In the genomic region with DNA sequence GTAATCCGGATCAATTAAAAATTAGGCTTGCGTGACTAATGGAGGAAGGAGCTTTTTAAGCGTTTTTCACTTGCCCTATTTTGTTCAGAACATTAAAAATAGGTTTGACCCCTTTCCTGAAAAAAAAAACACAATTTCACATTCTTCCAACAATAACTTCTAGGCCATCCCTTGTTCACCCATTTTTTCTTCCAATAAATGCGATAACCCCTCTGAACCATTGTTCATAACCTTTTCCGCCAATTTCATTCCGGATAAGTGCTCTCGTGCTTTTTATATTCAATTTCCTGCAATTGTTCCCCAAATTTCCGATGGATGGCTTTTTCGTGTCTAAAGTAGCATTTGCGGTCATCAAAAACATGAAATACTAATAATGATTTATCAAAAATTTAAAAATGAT, we compare ENCODE assay signal across 3 worm cellular contexts.
TF ChIP-seq lines count a peak whose summit lies in the region.

No protein-coding gene starts in this region.

TF ChIP-seq in whole organism, L1 larva, 84 proteins besides CTCF, POLR2A, EP300 and RAD21 (continued from another document):
- TF ChIP-seq lin-13 (GFP tag; optimal IDR thresholded peaks at IDR 0.05; lab: Kevin White, UChicago) (no peak), isw-1 (GFP tag; IDR thresholded peaks at IDR 0.05; lab: Robert Waterston, UW) (no peak), nhr-77 (tag; optimal IDR thresholded peaks at IDR 0.05; lab: Kevin White, UChicago) (no peak), hpl-2 (GFP tag; optimal IDR thresholded peaks at IDR 0.05; lab: Kevin White, UChicago) (no peak), nhr-19 (GFP tag; conservative IDR thresholded peaks at IDR 0.05; lab: Robert Waterston, UW) (no peak), C16A3.4 (tag; optimal IDR thresholded peaks at IDR 0.05; lab: Kevin White, UChicago) (no peak), nhr-90 (tag; optimal IDR thresholded peaks at IDR 0.05; lab: Kevin White, UChicago; ENCODE audit: poor library complexity) (peak; percentile 8), snu-23 (GFP tag; optimal IDR thresholded peaks at IDR 0.05; lab: Kevin White, UChicago) (no peak)

TF ChIP-seq in whole organism, L2 larva, 48 proteins besides CTCF, POLR2A, EP300 and RAD21 (continued from another document):
- TF ChIP-seq mab-5 (tag; optimal IDR thresholded peaks at IDR 0.05; lab: Kevin White, UChicago), result no peak
- TF ChIP-seq peb-1 (tag; optimal IDR thresholded peaks at IDR 0.05; lab: Kevin White, UChicago), result no peak
- peak; percentile 9 for TF ChIP-seq C34F6.9 (tag; optimal IDR thresholded peaks at IDR 0.05; lab: Kevin White, UChicago)
- TF ChIP-seq unc-55 (GFP tag; optimal IDR thresholded peaks at IDR 0.05; lab: Kevin White, UChicago), result peak; percentile 5
- TF ChIP-seq unc-39 (tag; optimal IDR thresholded peaks at IDR 0.05; lab: Kevin White, UChicago), result no peak
- TF ChIP-seq ztf-1 (GFP tag; conservative IDR thresholded peaks at IDR 0.05; lab: Robert Waterston, UW), result no peak
- TF ChIP-seq nhr-77 (tag; optimal IDR thresholded peaks at IDR 0.05; lab: Kevin White, UChicago), result no peak
- no peak for TF ChIP-seq R02D3.7 (tag; optimal IDR thresholded peaks at IDR 0.05; lab: Kevin White, UChicago)
- TF ChIP-seq lin-11 (tag; optimal IDR thresholded peaks at IDR 0.05; lab: Kevin White, UChicago), result no peak
- peak; percentile 1 for TF ChIP-seq gmeb-1 (tag; optimal IDR thresholded peaks at IDR 0.05; lab: Kevin White, UChicago)
- TF ChIP-seq lsy-2 (tag; optimal IDR thresholded peaks at IDR 0.05; lab: Kevin White, UChicago), result no peak

TF ChIP-seq in whole organism, L4 larva, 104 proteins besides CTCF, POLR2A, EP300 and RAD21 (continued from another document):
- no peak for TF ChIP-seq madf-9 (GFP tag; conservative IDR thresholded peaks at IDR 0.05; lab: Robert Waterston, UW)
- TF ChIP-seq hlh-30 (tag; optimal IDR thresholded peaks at IDR 0.05; lab: Kevin White, UChicago; ENCODE audit: insufficient read depth), result peak; percentile 29
- TF ChIP-seq F44E2.7 (GFP tag; IDR thresholded peaks at IDR 0.05; lab: Robert Waterston, UW), result 0 out of 2 replicates have a peak, but pooled peaks have one; percentile 26
- TF ChIP-seq nhr-25 (tag; optimal IDR thresholded peaks at IDR 0.05; lab: Kevin White, UChicago; ENCODE audit: borderline replicate concordance, insufficient read depth), result peak; percentile 11
- peak; percentile 64 for TF ChIP-seq Y75B8A.6 (GFP tag; IDR thresholded peaks at IDR 0.05; lab: Robert Waterston, UW)
- TF ChIP-seq egl-43 (GFP tag; IDR thresholded peaks at IDR 0.05; lab: Robert Waterston, UW), result peak; percentile 39; the same call in 1 of the 2 replicates
- no peak for TF ChIP-seq fos-1 (tag; optimal IDR thresholded peaks at IDR 0.05; lab: Kevin White, UChicago)
- peak in 1 of 2 experiments; percentile 39 for TF ChIP-seq unc-62 (GFP tag; optimal IDR thresholded peaks at IDR 0.05 in 1 of 2; lab: Kevin White, UChicago)
- TF ChIP-seq unc-62 (tag; optimal IDR thresholded peaks at IDR 0.05; lab: Kevin White, UChicago), result no peak
- TF ChIP-seq sdz-12 (GFP tag; optimal IDR thresholded peaks at IDR 0.05; lab: Kevin White, UChicago), result peak; percentile 35
- no peak for TF ChIP-seq nhr-42 (GFP tag; IDR thresholded peaks at IDR 0.05; lab: Robert Waterston, UW)
- peak; percentile 50 for TF ChIP-seq aha-1 (tag; lab: Kevin White, UChicago)
- no peak for TF ChIP-seq daf-16 (GFP tag; optimal IDR thresholded peaks at IDR 0.05; lab: Kevin White, UChicago)
- TF ChIP-seq daf-16 (tag; optimal IDR thresholded peaks at IDR 0.05; lab: Kevin White, UChicago), result peak; percentile 16
- TF ChIP-seq lsy-2 (tag; optimal IDR thresholded peaks at IDR 0.05; lab: Kevin White, UChicago), result peak in 1 of 2 experiments; percentile 15
- TF ChIP-seq nhr-102 (tag; optimal IDR thresholded peaks at IDR 0.05; lab: Kevin White, UChicago), result peak; percentile 60
- TF ChIP-seq T20F7.1 (GFP tag; optimal IDR thresholded peaks at IDR 0.05; lab: Kevin White, UChicago), result no peak
- TF ChIP-seq nhr-48 (tag; optimal IDR thresholded peaks at IDR 0.05; lab: Kevin White, UChicago), result peak; percentile 19
- peak; percentile 34 for TF ChIP-seq spr-1 (tag; optimal IDR thresholded peaks at IDR 0.05; lab: Kevin White, UChicago)
- TF ChIP-seq lin-1 (GFP tag; IDR thresholded peaks at IDR 0.05; lab: Robert Waterston, UW), result no peak
- no peak for TF ChIP-seq zag-1 (tag; optimal IDR thresholded peaks at IDR 0.05; lab: Kevin White, UChicago)
- TF ChIP-seq dmd-9 (GFP tag; IDR thresholded peaks at IDR 0.05; lab: Robert Waterston, UW), result no peak
